Worm (Caenorhabditis elegans): ENCODE results near the gene pbo-6.

DNA sequence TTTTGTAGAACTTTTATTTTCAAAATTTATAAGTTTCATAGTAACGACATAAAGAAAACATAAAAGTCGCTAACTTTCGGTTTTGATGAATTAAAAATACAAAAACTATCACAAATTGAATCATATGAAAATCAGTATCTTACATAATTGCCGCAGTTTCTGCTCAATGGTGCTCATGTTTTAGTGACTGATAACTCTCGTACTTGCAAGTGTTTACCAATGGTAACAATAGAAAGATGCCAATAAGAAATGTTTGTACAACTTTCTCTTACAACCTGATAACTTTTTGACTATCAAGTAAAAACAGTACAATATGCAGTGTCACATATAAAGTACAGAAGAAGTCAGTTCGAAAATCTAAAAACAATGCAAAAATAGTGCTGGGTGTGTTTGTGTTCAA, 42.7 kb upstream of the pbo-6 start:
- TF ChIP-seq W03F9.2 (tag; optimal IDR thresholded peaks at IDR 0.05) (no peak), him-1 (tag; optimal IDR thresholded peaks at IDR 0.05) (no peak)

All from whole organism, L4/young adult.